Worm (Caenorhabditis elegans): ENCODE data around the gene Y1B5A.1.

The Y1B5A.1 gene

ce11 chrX:7126348-7126747, 41.2 kb downstream of the Y1B5A.1 start, which contains the start of gene ist-1:
Gene ist-1, plus strand, starts transcription at chrX:7126648.
- TF ChIP-seq unc-62 (GFP tag; optimal IDR thresholded peaks at IDR 0.05), result no peak

DNA sequence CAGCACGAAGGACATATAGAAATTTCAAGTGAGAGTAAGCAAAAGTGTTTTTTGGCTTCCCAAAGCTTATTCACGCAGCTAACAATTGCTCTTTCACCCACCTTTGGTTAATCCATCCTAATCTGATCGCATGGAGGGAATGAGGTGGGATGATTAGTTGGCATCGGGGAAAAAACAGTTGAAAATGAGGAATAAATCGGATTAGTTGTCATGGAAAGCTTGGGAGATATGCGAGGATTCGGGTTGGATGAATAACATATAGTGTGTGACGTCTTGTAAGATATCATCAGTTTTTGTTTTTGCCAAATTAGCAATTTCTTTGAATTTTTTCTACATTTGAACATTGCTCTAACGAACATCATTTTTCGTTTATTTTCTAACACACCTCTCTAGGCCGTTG, 43.4 kb downstream of the Y1B5A.1 start:
- TF ChIP-seq drap-1 (GFP tag; optimal IDR thresholded peaks at IDR 0.05) (no peak), flh-1 (GFP tag; optimal IDR thresholded peaks at IDR 0.05) (no peak), snpc-4 (tag; optimal IDR thresholded peaks at IDR 0.05) (no peak), nhr-237 (tag; optimal IDR thresholded peaks at IDR 0.05) (no peak), elt-1 (tag; optimal IDR thresholded peaks at IDR 0.05; ENCODE audit: borderline replicate concordance, insufficient read depth) (no peak), hlh-1 (tag; optimal IDR thresholded peaks at IDR 0.05) (no peak), lin-32 (GFP tag; optimal IDR thresholded peaks at IDR 0.05) (no peak), unc-120 (tag; optimal IDR thresholded peaks at IDR 0.05; ENCODE audit: poor library complexity, severe bottlenecking) (no peak), ceh-43 (GFP tag; optimal IDR thresholded peaks at IDR 0.05) (no peak), sptf-1 (tag; optimal IDR thresholded peaks at IDR 0.05) (no peak), M03D4.4 (tag; optimal IDR thresholded peaks at IDR 0.05) (no peak), lsy-2 (tag; optimal IDR thresholded peaks at IDR 0.05) (no peak), unc-39 (tag; optimal IDR thresholded peaks at IDR 0.05) (no peak)

- no peak for TF ChIP-seq unc-39 (tag; optimal IDR thresholded peaks at IDR 0.05)
- TF ChIP-seq elt-1 (tag; optimal IDR thresholded peaks at IDR 0.05; ENCODE audit: borderline replicate concordance, insufficient read depth), result peak; percentile 1
- TF ChIP-seq lin-32 (GFP tag; optimal IDR thresholded peaks at IDR 0.05), result no peak
- TF ChIP-seq nhr-2 (tag; optimal IDR thresholded peaks at IDR 0.05), result no peak
These were observed 44.3 kb downstream of the Y1B5A.1 start for ce11 chrX:7129460-7129859.

ce11 chrX:7131206-7131605, 46.0 kb downstream of the Y1B5A.1 start:
- TF ChIP-seq snpc-4 (tag; optimal IDR thresholded peaks at IDR 0.05) (no peak), ceh-83 (GFP tag; optimal IDR thresholded peaks at IDR 0.05) (no peak), nhr-237 (tag; optimal IDR thresholded peaks at IDR 0.05) (no peak), bed-3 (GFP tag; optimal IDR thresholded peaks at IDR 0.05) (no peak), unc-120 (tag; optimal IDR thresholded peaks at IDR 0.05; ENCODE audit: poor library complexity, severe bottlenecking) (no peak), zip-8 (tag; optimal IDR thresholded peaks at IDR 0.05) (no peak), cnd-1 (tag; optimal IDR thresholded peaks at IDR 0.05) (no peak), tbx-8 (GFP tag; optimal IDR thresholded peaks at IDR 0.05) (no peak), ceh-43 (GFP tag; optimal IDR thresholded peaks at IDR 0.05) (no peak), unc-39 (tag; optimal IDR thresholded peaks at IDR 0.05) (no peak), lin-32 (GFP tag; optimal IDR thresholded peaks at IDR 0.05) (no peak), nhr-28 (tag; optimal IDR thresholded peaks at IDR 0.05) (no peak), blmp-1 (tag; optimal IDR thresholded peaks at IDR 0.05) (no peak), ces-1 (GFP tag; optimal IDR thresholded peaks at IDR 0.05) (no peak), ceh-39 (tag; optimal IDR thresholded peaks at IDR 0.05) (no peak)

Measured in whole organism, mixed stage, embryonic.